Worm (Caenorhabditis elegans) whole organism, young adult: ENCODE measurements around the gene R151.10.

Source experiments
- B0261.1 ChIP-seq: sonication (generic microtip); optimal IDR thresholded peaks from 2 replicates; lab custom pipeline; 2016; ENCODE audit warnings: mild to moderate bottlenecking, missing genetic modification characterization, moderate library complexity, missing compliant biosample characterization
- F37B4.10 ChIP-seq: fragments of 200-800 bp; sonication (Bioruptor generic); IDR thresholded peaks from 2 replicates; pipeline ENCODE4 v1.3.6; 2022; ENCODE audit warnings: missing genetic modification characterization, missing compliant biosample characterization
- F52B5.7 ChIP-seq: sonication (generic microtip); optimal IDR thresholded peaks from 2 replicates; lab custom pipeline; 2016; ENCODE audit warnings: mild to moderate bottlenecking, missing genetic modification characterization, missing compliant biosample characterization
- K11D2.4 ChIP-seq: fragments of 200-800 bp; sonication (Bioruptor generic); IDR thresholded peaks from 2 replicates; pipeline ENCODE4 v1.3.6; 2022; ENCODE audit warnings: missing genetic modification reagents, missing genetic modification characterization, missing compliant biosample characterization
- K12H6.12 ChIP-seq: fragments of 200-800 bp; sonication (Bioruptor generic); optimal IDR thresholded peaks from 2 replicates; lab custom pipeline; 2018; ENCODE audit warnings: mild to moderate bottlenecking, missing genetic modification characterization, missing compliant biosample characterization
- T07F8.4 ChIP-seq: sonication (generic microtip); optimal IDR thresholded peaks from 2 replicates; lab custom pipeline; 2016; ENCODE audit warnings: mild to moderate bottlenecking, missing genetic modification characterization, moderate library complexity, missing compliant biosample characterization
- aptf-2 ChIP-seq: fragments of 200-800 bp; sonication (Bioruptor generic); conservative IDR thresholded peaks from 2 replicates; pipeline ENCODE4 v1.3.6; 2022; ENCODE audit warnings: missing genetic modification reagents, missing genetic modification characterization, missing compliant biosample characterization
- aptf-3 ChIP-seq: fragments of 200-800 bp; sonication (Bioruptor generic); IDR thresholded peaks from 2 replicates; pipeline ENCODE4 v1.3.6; 2022; ENCODE audit warnings: missing genetic modification characterization, missing compliant biosample characterization
- athp-1 ChIP-seq: sonication (generic microtip); optimal IDR thresholded peaks from 2 replicates; lab custom pipeline; 2017; ENCODE audit warnings: mild to moderate bottlenecking, missing genetic modification characterization, missing compliant biosample characterization
- attf-5 ChIP-seq: fragments of 200-800 bp; sonication (Bioruptor generic); optimal IDR thresholded peaks from 2 replicates; lab custom pipeline; 2018; ENCODE audit warnings: mild to moderate bottlenecking, missing genetic modification characterization, missing compliant biosample characterization
- bed-2 ChIP-seq: fragments of 200-800 bp; sonication (Bioruptor generic); IDR thresholded peaks from 2 replicates; pipeline ENCODE4 v1.3.6; 2022; ENCODE audit warnings: missing genetic modification reagents, missing genetic modification characterization, missing compliant biosample characterization
- ceh-27 ChIP-seq: fragments of 200-800 bp; sonication (Bioruptor generic); optimal IDR thresholded peaks from 2 replicates; lab custom pipeline; 2018; ENCODE audit warnings: mild to moderate bottlenecking, missing genetic modification characterization, moderate library complexity, missing compliant biosample characterization
- ceh-58 ChIP-seq: fragments of 200-800 bp; sonication (Bioruptor generic); IDR thresholded peaks from 2 replicates; pipeline ENCODE4 v1.3.6; 2022; ENCODE audit warnings: missing genetic modification characterization, missing compliant biosample characterization
- ceh-79 ChIP-seq: sonication (generic microtip); optimal IDR thresholded peaks from 2 replicates; lab custom pipeline; 2017; ENCODE audit warnings: mild to moderate bottlenecking, missing genetic modification characterization, missing compliant biosample characterization
- ceh-91 ChIP-seq: fragments of 200-800 bp; sonication (Bioruptor generic); IDR thresholded peaks from 2 replicates; pipeline ENCODE4 v1.3.6; 2022; ENCODE audit warnings: missing genetic modification reagents, missing genetic modification characterization, missing compliant biosample characterization
- chd-7 ChIP-seq: sonication (generic microtip); optimal IDR thresholded peaks from 2 replicates; lab custom pipeline; 2016; ENCODE audit warnings: mild to moderate bottlenecking, missing genetic modification characterization, moderate library complexity, missing compliant biosample characterization
- die-1 ChIP-seq: sonication (generic microtip); optimal IDR thresholded peaks from 2 replicates; lab custom pipeline; 2016; ENCODE audit warnings: missing genotype, mild to moderate bottlenecking, missing genetic modification characterization, missing compliant biosample characterization
- dpl-1 ChIP-seq: fragments of 150-350 bp; optimal IDR thresholded peaks from 2 replicates; lab custom pipeline; 2014; ENCODE audit warnings: missing biosample characterization, missing genetic modification reagents, missing genetic modification characterization
- efl-1 ChIP-seq: fragments of 150-350 bp; optimal IDR thresholded peaks from 2 replicates; lab custom pipeline; 2014; ENCODE audit warnings: missing biosample characterization, missing genetic modification reagents, missing genetic modification characterization
- egl-44 ChIP-seq: fragments of 200-800 bp; sonication (Bioruptor generic); IDR thresholded peaks from 2 replicates; pipeline ENCODE4 v1.3.6; 2022; ENCODE audit warnings: missing genetic modification reagents, missing genetic modification characterization, missing compliant biosample characterization
- fkh-3 ChIP-seq: sonication (generic microtip); optimal IDR thresholded peaks from 2 replicates; lab custom pipeline; 2016; ENCODE audit warnings: mild to moderate bottlenecking, missing genetic modification characterization, missing compliant biosample characterization
- gei-17 ChIP-seq: fragments of 200-800 bp; sonication (Bioruptor generic); optimal IDR thresholded peaks from 2 replicates; lab custom pipeline; 2018; ENCODE audit warnings: mild to moderate bottlenecking, missing genetic modification characterization, missing compliant biosample characterization
- hsf-1 ChIP-seq: fragments of 200-800 bp; sonication (Bioruptor generic); IDR thresholded peaks from 2 replicates; pipeline ENCODE4 v1.3.6; 2022; ENCODE audit warnings: missing genetic modification reagents, missing genetic modification characterization, missing compliant biosample characterization
- let-607 ChIP-seq, 2 experiments: fragments of 200-800 bp in 1 of 2; sonication (Bioruptor generic) in 1 of 2; sonication (generic microtip) in 1 of 2; optimal IDR thresholded peaks; 2 replicates each; lab custom pipeline; 2016 to 2018; ENCODE audit warnings: mild to moderate bottlenecking in 2 of 2, missing compliant biosample characterization in 2 of 2, missing genetic modification characterization in 2 of 2, moderate library complexity in 2 of 2, missing genotype in 1 of 2
- lin-26 ChIP-seq: fragments of 200-800 bp; sonication (Bioruptor generic); IDR thresholded peaks from 2 replicates; pipeline ENCODE4 v1.3.6; 2022; ENCODE audit warnings: missing genetic modification reagents, missing genetic modification characterization, missing compliant biosample characterization
- lin-35 ChIP-seq, 3 experiments: fragments of 150-350 bp in 2 of 3; sonication (generic microtip) in 1 of 3; optimal IDR thresholded peaks; 2 replicates each; lab custom pipeline; 2014 to 2018; ENCODE audit warnings: missing biosample characterization in 3 of 3, missing genetic modification characterization in 3 of 3, missing genetic modification reagents in 3 of 3
- lin-54 ChIP-seq: fragments of 200-800 bp; sonication (Bioruptor generic); optimal IDR thresholded peaks from 2 replicates; lab custom pipeline; 2018; ENCODE audit warnings: mild to moderate bottlenecking, missing genetic modification characterization, missing compliant biosample characterization
- lsy-27 ChIP-seq: sonication (generic microtip); optimal IDR thresholded peaks from 2 replicates; lab custom pipeline; 2017; ENCODE audit warnings: missing genetic modification characterization, mild to moderate bottlenecking, missing compliant biosample characterization, antibody characterized with exemption, missing genotype, borderline replicate concordance; ENCODE audit not compliant: insufficient read depth
- madf-10 ChIP-seq: sonication (generic microtip); optimal IDR thresholded peaks from 2 replicates; lab custom pipeline; 2016; ENCODE audit warnings: mild to moderate bottlenecking, missing genetic modification characterization, missing compliant biosample characterization
- madf-6 ChIP-seq: fragments of 200-800 bp; sonication (Bioruptor generic); IDR thresholded peaks from 2 replicates; pipeline ENCODE4 v1.3.6; 2022; ENCODE audit warnings: missing genetic modification reagents, missing genetic modification characterization, missing compliant biosample characterization
- mcd-1 ChIP-seq: fragments of 200-800 bp; sonication (Bioruptor generic); IDR thresholded peaks from 2 replicates; pipeline ENCODE4 v1.3.6; 2022; ENCODE audit warnings: missing genetic modification reagents, missing genetic modification characterization, missing compliant biosample characterization
- mel-28 ChIP-seq: sonication (generic microtip); optimal IDR thresholded peaks from 2 replicates; lab custom pipeline; 2016; ENCODE audit warnings: borderline replicate concordance, mild to moderate bottlenecking, missing genetic modification characterization, missing compliant biosample characterization
- nhr-120 ChIP-seq: fragments of 200-800 bp; sonication (Bioruptor generic); IDR thresholded peaks from 2 replicates; pipeline ENCODE4 v1.3.6; 2022; ENCODE audit warnings: missing genetic modification characterization, missing compliant biosample characterization
- nhr-80 ChIP-seq: sonication (generic microtip); optimal IDR thresholded peaks from 2 replicates; lab custom pipeline; 2016; ENCODE audit warnings: missing genetic modification characterization, missing compliant biosample characterization
- pha-4 ChIP-seq: fragments of 150-350 bp; sonication (generic microtip); optimal IDR thresholded peaks from 2 replicates; lab custom pipeline; 2014; ENCODE audit warnings: missing biosample characterization, missing genetic modification reagents, missing genetic modification characterization
- sdz-38 ChIP-seq: sonication (generic microtip); optimal IDR thresholded peaks from 2 replicates; lab custom pipeline; 2016; ENCODE audit warnings: missing genotype, missing genetic modification characterization, missing compliant biosample characterization
- snpc-1.1 ChIP-seq: sonication (generic microtip); optimal IDR thresholded peaks from 2 replicates; lab custom pipeline; 2017; ENCODE audit warnings: missing genetic modification characterization, mild to moderate bottlenecking, missing compliant biosample characterization, antibody characterized with exemption, moderate library complexity, missing genotype, missing genetic modification reagents; ENCODE audit not compliant: insufficient read depth
- snpc-4 ChIP-seq, 5 experiments: fragments of 150-350 bp in 1 of 5; sonication (generic microtip) in 4 of 5; optimal IDR thresholded peaks; 2 replicates each; lab custom pipeline; 2014 to 2018; ENCODE audit warnings: missing genetic modification characterization in 5 of 5, missing biosample characterization in 3 of 5, antibody characterized with exemption in 2 of 5, mild to moderate bottlenecking in 2 of 5, missing compliant biosample characterization in 2 of 5, missing genotype in 2 of 5, moderate library complexity in 2 of 5, missing genetic modification reagents in 1 of 5
- sptf-2 ChIP-seq: fragments of 200-800 bp; sonication (Bioruptor generic); optimal IDR thresholded peaks from 2 replicates; lab custom pipeline; 2018; ENCODE audit warnings: mild to moderate bottlenecking, missing genetic modification characterization, missing compliant biosample characterization
- tbp1 ChIP-seq: fragments of 200-800 bp; sonication (Bioruptor generic); optimal IDR thresholded peaks from 2 replicates; lab custom pipeline; 2018; ENCODE audit warnings: mild to moderate bottlenecking, missing genetic modification characterization, missing compliant biosample characterization
- tlf-1 ChIP-seq: fragments of 200-800 bp; sonication (Bioruptor generic); optimal IDR thresholded peaks from 2 replicates; lab custom pipeline; 2018; ENCODE audit warnings: mild to moderate bottlenecking, missing genetic modification characterization, missing compliant biosample characterization
- unc-130 ChIP-seq: sonication (generic microtip); optimal IDR thresholded peaks from 2 replicates; lab custom pipeline; 2016; ENCODE audit warnings: missing genetic modification reagents, missing genetic modification characterization, missing compliant biosample characterization
- xnd-1 ChIP-seq: sonication (generic microtip); optimal IDR thresholded peaks from 2 replicates; lab custom pipeline; 2016; ENCODE audit warnings: missing genotype, missing genetic modification reagents, missing genetic modification characterization, missing compliant biosample characterization
- ztf-18 ChIP-seq: sonication (generic microtip); optimal IDR thresholded peaks from 2 replicates; lab custom pipeline; 2016; ENCODE audit warnings: missing genotype, mild to moderate bottlenecking, missing genetic modification characterization, missing compliant biosample characterization
- ztf-22 ChIP-seq: fragments of 200-800 bp; sonication (Bioruptor generic); optimal IDR thresholded peaks from 2 replicates; lab custom pipeline; 2018; ENCODE audit warnings: mild to moderate bottlenecking, missing genetic modification characterization, moderate library complexity, missing compliant biosample characterization
- ztf-25 ChIP-seq: fragments of 200-800 bp; sonication (Bioruptor generic); IDR thresholded peaks from 2 replicates; pipeline ENCODE4 v1.3.6; 2022; ENCODE audit warnings: missing genetic modification reagents, missing genetic modification characterization, missing compliant biosample characterization
- ztf-26 ChIP-seq: sonication (generic microtip); optimal IDR thresholded peaks from 2 replicates; lab custom pipeline; 2017; ENCODE audit warnings: missing genetic modification characterization, missing compliant biosample characterization
- ztf-28 ChIP-seq: fragments of 200-800 bp; sonication (Bioruptor generic); IDR thresholded peaks from 2 replicates; pipeline ENCODE4 v1.3.6; 2022; ENCODE audit warnings: missing genetic modification reagents, missing genetic modification characterization, missing compliant biosample characterization

R151.10 gene

DNA sequence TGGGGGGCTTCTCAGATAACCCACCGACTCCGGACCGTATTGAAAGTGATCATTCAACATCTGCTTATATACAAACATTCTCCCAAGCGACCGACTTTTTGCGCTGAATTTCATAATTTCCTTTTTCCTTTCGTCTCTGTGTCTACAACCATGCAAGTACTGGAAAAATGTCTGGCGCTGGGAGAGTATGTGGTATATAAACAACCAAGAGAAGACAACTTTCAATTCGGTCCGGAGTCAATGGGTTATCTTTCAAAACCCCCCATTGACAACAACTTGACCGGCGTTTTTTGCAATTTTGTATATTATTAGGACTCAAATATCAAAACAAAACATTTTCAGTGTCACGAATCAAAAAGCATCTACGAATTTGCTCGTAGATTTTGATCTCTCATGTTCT is 47.8 kb upstream of the R151.10 start (continued):
- TF ChIP-seq sptf-2 (GFP tag; lab: Kevin White, UChicago) (no peak), tlf-1 (GFP tag; lab: Kevin White, UChicago) (peak; percentile 51), ztf-26 (peak; percentile 82), dpl-1 (GFP tag; lab: Kevin White, UChicago) (peak; percentile 18), aptf-3 (GFP tag; lab: Robert Waterston, UW) (no peak), ztf-18 (tag; lab: Kevin White, UChicago) (peak; percentile 46), snpc-4 (GFP tag; optimal IDR thresholded peaks at IDR 0.05; lab: Kevin White, UChicago) (peak; percentile 97), snpc-4 (tag; optimal IDR thresholded peaks at IDR 0.05; lab: Kevin White, UChicago) (peak; percentile 99 to 100 (median 100)), mel-28 (tag; lab: Kevin White, UChicago) (no peak), ztf-22 (GFP tag; lab: Kevin White, UChicago) (no peak), let-607 (tag; optimal IDR thresholded peaks at IDR 0.05; lab: Kevin White, UChicago) (peak; percentile 43 to 62), hsf-1 (GFP tag; lab: Robert Waterston, UW) (no peak), unc-130 (no peak), ceh-91 (no peak), xnd-1 (tag; lab: Kevin White, UChicago) (no peak), gei-17 (GFP tag; lab: Kevin White, UChicago) (peak; percentile 83), bed-2 (GFP tag; lab: Robert Waterston, UW) (no peak), K11D2.4 (GFP tag; lab: Robert Waterston, UW) (no peak; the same call in 1 of the 2 replicates), sdz-38 (no peak), tbp1 (GFP tag; lab: Kevin White, UChicago) (peak; percentile 82), nhr-120 (GFP tag; lab: Robert Waterston, UW) (0 out of 2 replicates have a peak, but pooled peaks have one; percentile 47), K12H6.12 (tag; lab: Kevin White, UChicago) (peak; percentile 41), ztf-25 (GFP tag; lab: Robert Waterston, UW) (no peak), T07F8.4 (tag; lab: Kevin White, UChicago) (peak; percentile 25), F52B5.7 (tag; lab: Kevin White, UChicago) (peak; percentile 38), lin-26 (GFP tag; lab: Robert Waterston, UW) (peak; percentile 70; the same call in 1 of the 2 replicates), aptf-2 (no peak), madf-10 (tag; lab: Kevin White, UChicago) (peak; percentile 62), ceh-79 (peak; percentile 67), attf-5 (peak; percentile 58), lsy-27 (tag; lab: Kevin White, UChicago) (no peak), fkh-3 (no peak), ztf-28 (no peak), nhr-80 (tag; lab: Kevin White, UChicago) (peak; percentile 52), madf-6 (no peak), F37B4.10 (GFP tag; lab: Robert Waterston, UW) (no peak), B0261.1 (tag; lab: Kevin White, UChicago) (peak; percentile 81)

DNA sequence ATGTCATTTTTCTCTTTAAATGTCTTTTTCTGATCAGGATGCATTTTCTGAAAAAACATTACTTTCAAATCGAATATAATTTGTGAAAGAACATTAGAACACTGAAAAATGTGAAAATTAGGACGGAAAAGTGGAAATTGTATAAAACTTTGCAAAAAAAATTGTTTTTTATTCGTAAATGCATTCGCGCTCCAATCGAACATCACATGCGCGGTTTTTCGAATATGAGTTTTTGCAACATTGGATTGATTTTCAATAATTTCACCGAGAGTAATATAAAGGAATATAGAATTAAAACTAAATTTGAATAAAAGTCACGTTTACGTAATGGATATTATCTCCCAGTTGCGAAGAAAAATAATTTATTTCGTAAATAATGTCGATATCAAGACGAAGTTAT is 46.5 kb upstream of the R151.10 start, which contains the start of the genes spot-1 and B0361.11:
Gene spot-1, minus strand, starts transcription at position 47 of the 400 bp plus-strand sequence.
Gene B0361.11, plus strand, starts transcription at position 372 of the 400 bp plus-strand sequence.
- no peak for TF ChIP-seq ceh-58 (GFP tag; lab: Robert Waterston, UW)
- peak; percentile 88 for TF ChIP-seq mcd-1 (GFP tag; lab: Robert Waterston, UW)
- TF ChIP-seq let-607 (tag; optimal IDR thresholded peaks at IDR 0.05; lab: Kevin White, UChicago) = no peak
- no peak for TF ChIP-seq snpc-1.1 (tag; lab: Kevin White, UChicago)
- TF ChIP-seq egl-44 (GFP tag; lab: Robert Waterston, UW) = no peak
- no peak for TF ChIP-seq ceh-27
- TF ChIP-seq pha-4 (tag; lab: Kevin White, UChicago) = no peak
- peak; percentile 87 for TF ChIP-seq lin-54 (GFP tag; lab: Kevin White, UChicago)
- peak; percentile 75 for TF ChIP-seq efl-1 (GFP tag; lab: Kevin White, UChicago)
- TF ChIP-seq lin-35 (GFP tag; optimal IDR thresholded peaks at IDR 0.05; lab: Kevin White, UChicago) = peak; percentile 1 to 77 (median 27)
- TF ChIP-seq athp-1 = no peak
- TF ChIP-seq dpl-1 (GFP tag; lab: Kevin White, UChicago) = peak; percentile 42
- TF ChIP-seq die-1 = no peak
- TF ChIP-seq gei-17 (GFP tag; lab: Kevin White, UChicago) = no peak
- no peak for TF ChIP-seq K11D2.4 (GFP tag; lab: Robert Waterston, UW)
- no peak for TF ChIP-seq snpc-4 (GFP tag; optimal IDR thresholded peaks at IDR 0.05; lab: Kevin White, UChicago)
- peak in 2 of 4 experiments; percentile 12 to 48 for TF ChIP-seq snpc-4 (tag; optimal IDR thresholded peaks at IDR 0.05; lab: Kevin White, UChicago)
- TF ChIP-seq chd-7 (tag; lab: Kevin White, UChicago) = no peak
